Worm (Caenorhabditis elegans): ENCODE data around the gene nhr-18.

DNA sequence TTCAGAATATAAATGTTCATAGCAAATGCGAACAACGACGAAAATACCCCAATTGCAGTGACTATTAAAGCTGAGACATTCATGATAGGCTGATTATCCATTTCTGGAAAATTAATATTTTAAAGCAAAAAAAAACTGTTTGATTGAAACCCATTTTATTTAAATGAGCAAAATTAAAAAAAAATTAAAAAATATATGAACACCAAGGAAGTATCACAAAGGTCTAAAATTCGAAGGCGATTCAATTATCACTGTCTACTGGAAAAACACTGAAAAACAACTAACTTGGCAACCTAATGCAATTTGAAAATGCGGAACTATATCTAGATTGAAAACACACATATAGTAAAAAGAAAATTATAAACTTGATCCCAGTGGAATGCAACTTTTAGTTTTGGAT lies 35.9 kb upstream of the nhr-18 start, which contains the start of gene srbc-42:
- no peak for TF ChIP-seq dao-5 (tag; optimal IDR thresholded peaks at IDR 0.05)
- no peak for TF ChIP-seq him-1 (tag; optimal IDR thresholded peaks at IDR 0.05)
